Fruit fly (Drosophila melanogaster) whole organism, wandering third instar larva: Measurements from ENCODE around the gene sro.

Experiments used
- Abd-B ChIP-seq: fragments of >200 bp; optimal IDR thresholded peaks from 2 replicates; lab custom pipeline; 2017; ENCODE audit warnings: missing biosample characterization, missing genetic modification characterization
- CG32264 ChIP-seq: fragments of 200-800 bp; sonication (Bioruptor generic); optimal IDR thresholded peaks from 2 replicates; lab custom pipeline; 2016; ENCODE audit warnings: missing biosample characterization, missing genetic modification characterization
- CG9705 ChIP-seq: fragments of 200-800 bp; sonication (Bioruptor generic); optimal IDR thresholded peaks from 2 replicates; lab custom pipeline; 2018; ENCODE audit warnings: missing biosample characterization, mild to moderate bottlenecking, missing genetic modification characterization
- CrebA ChIP-seq: fragments of 200-800 bp; sonication (Bioruptor generic); optimal IDR thresholded peaks from 2 replicates; lab custom pipeline; 2016; ENCODE audit warnings: missing biosample characterization, mild to moderate bottlenecking, missing genetic modification characterization, borderline replicate concordance
- Dfd ChIP-seq: fragments of >200 bp; optimal IDR thresholded peaks from 2 replicates; lab custom pipeline; 2017; ENCODE audit warnings: missing biosample characterization, missing genetic modification characterization
- Dif ChIP-seq: fragments of 200-275, 200-300 bp; sonication (Bioruptor generic); optimal IDR thresholded peaks from 2 replicates; lab custom pipeline; 2018; ENCODE audit warnings: missing biosample characterization, missing genetic modification characterization; ENCODE audit not compliant: partially characterized antibody
- GATAd ChIP-seq: sonication (Bioruptor generic); optimal IDR thresholded peaks from 2 replicates; lab custom pipeline; 2016; ENCODE audit warnings: missing biosample characterization, missing genetic modification characterization
- HLH106 ChIP-seq: fragments of 200-800 bp; optimal IDR thresholded peaks from 3 replicates; lab custom pipeline; 2019; ENCODE audit warnings: missing biosample characterization, mild to moderate bottlenecking, missing genetic modification characterization, moderate library complexity
- Hnf4 ChIP-seq: fragments of 200-800 bp; sonication (Bioruptor generic); optimal IDR thresholded peaks from 2 replicates; lab custom pipeline; 2016; ENCODE audit warnings: missing biosample characterization, mild to moderate bottlenecking, missing genetic modification characterization
- Hr78 ChIP-seq: fragments of >200 bp; optimal IDR thresholded peaks from 2 replicates; lab custom pipeline; 2017; ENCODE audit warnings: missing biosample characterization, missing genetic modification characterization
- Hr83 ChIP-seq: fragments of 200-300 bp; sonication (Bioruptor generic); optimal IDR thresholded peaks from 2 replicates; lab custom pipeline; 2016; ENCODE audit warnings: missing biosample characterization, mild to moderate bottlenecking, missing genetic modification characterization, moderate library complexity; ENCODE audit not compliant: poor library complexity, severe bottlenecking
- Jra ChIP-seq: sonication (Bioruptor generic); optimal IDR thresholded peaks from 2 replicates; lab custom pipeline; 2016; ENCODE audit warnings: missing biosample characterization, missing genetic modification characterization
- Mio ChIP-seq: sonication (Bioruptor generic); optimal IDR thresholded peaks from 2 replicates; lab custom pipeline; 2016; ENCODE audit warnings: missing biosample characterization, missing genetic modification characterization
- Myc ChIP-seq: fragments of >200 bp; optimal IDR thresholded peaks from 2 replicates; lab custom pipeline; 2017
- N ChIP-seq: fragments of >200 bp; optimal IDR thresholded peaks from 2 replicates; lab custom pipeline; 2018; ENCODE audit warnings: missing biosample characterization, missing external identifiers, missing genetic modification characterization
- OdsH ChIP-seq: fragments of 200-800 bp; sonication (Bioruptor generic); optimal IDR thresholded peaks from 2 replicates; lab custom pipeline; 2016; ENCODE audit warnings: missing biosample characterization, mild to moderate bottlenecking, missing genetic modification characterization
- Rel ChIP-seq, 2 experiments: fragments of 200-800 bp; sonication (Bioruptor generic) in 1 of 2; optimal IDR thresholded peaks; 2 replicates in 1 of 2; 3 replicates in 1 of 2; lab custom pipeline; 2016 to 2019; ENCODE audit warnings: mild to moderate bottlenecking in 2 of 2, missing biosample characterization in 2 of 2, missing genetic modification characterization in 2 of 2, moderate library complexity in 1 of 2
- Sp1 ChIP-seq: fragments of 200-800 bp; sonication (Bioruptor generic); optimal IDR thresholded peaks from 3 replicates; lab custom pipeline; 2019; ENCODE audit warnings: missing biosample characterization, mild to moderate bottlenecking, missing genetic modification characterization, moderate library complexity
- Vsx2 ChIP-seq: fragments of 200-300, 225-300 bp; sonication (Bioruptor generic); optimal IDR thresholded peaks from 2 replicates; lab custom pipeline; 2018; ENCODE audit warnings: missing biosample characterization, missing genetic modification characterization; ENCODE audit not compliant: partially characterized antibody
- br ChIP-seq: fragments of 200-800 bp; sonication (Bioruptor generic); optimal IDR thresholded peaks from 2 replicates; lab custom pipeline; 2016; ENCODE audit warnings: missing biosample characterization, missing genetic modification characterization
- brk ChIP-seq: fragments of 200-800 bp; sonication (Bioruptor generic); optimal IDR thresholded peaks from 2 replicates; lab custom pipeline; 2016; ENCODE audit warnings: missing biosample characterization, mild to moderate bottlenecking, missing genetic modification characterization
- dl ChIP-seq, 2 experiments: fragments of 175-275, 200-275 bp in 1 of 2; fragments of 200-275 bp in 1 of 2; sonication (Bioruptor generic); optimal IDR thresholded peaks; lab custom pipeline; 2018; ENCODE audit warnings: mild to moderate bottlenecking in 2 of 2, missing biosample characterization in 2 of 2, missing genetic modification characterization in 2 of 2, moderate library complexity in 2 of 2; ENCODE audit not compliant: partially characterized antibody in 2 of 2, insufficient read depth in 1 of 2
- dmrt93B ChIP-seq: fragments of 200-800 bp; sonication (Bioruptor generic); optimal IDR thresholded peaks from 2 replicates; lab custom pipeline; 2018; ENCODE audit warnings: missing biosample characterization, mild to moderate bottlenecking, missing genetic modification characterization
- dsf ChIP-seq: sonication (Bioruptor generic); optimal IDR thresholded peaks from 2 replicates; lab custom pipeline; 2016; ENCODE audit warnings: missing biosample characterization, missing genetic modification characterization, borderline replicate concordance
- ey ChIP-seq: fragments of 200-800 bp; sonication (Bioruptor generic); optimal IDR thresholded peaks from 2 replicates; lab custom pipeline; 2016; ENCODE audit warnings: missing biosample characterization, missing genetic modification characterization
- foxo ChIP-seq, 2 experiments: fragments of 200-800 bp; sonication (Bioruptor generic); optimal IDR thresholded peaks; 2 replicates in 1 of 2; 3 replicates in 1 of 2; lab custom pipeline; 2016 to 2017; ENCODE audit warnings: missing biosample characterization in 2 of 2, missing genetic modification characterization in 2 of 2
- fru ChIP-seq: fragments of 200-800 bp; sonication (Bioruptor generic); optimal IDR thresholded peaks from 3 replicates; lab custom pipeline; 2016; ENCODE audit warnings: missing biosample characterization, mild to moderate bottlenecking, missing genetic modification characterization
- h ChIP-seq: fragments of 200-800 bp; sonication (Bioruptor generic); optimal IDR thresholded peaks from 3 replicates; lab custom pipeline; 2016; ENCODE audit warnings: missing biosample characterization, mild to moderate bottlenecking, missing genetic modification characterization
- jim ChIP-seq: fragments of 175-275, 200-325 bp; sonication (Bioruptor generic); optimal IDR thresholded peaks from 2 replicates; lab custom pipeline; 2016; ENCODE audit warnings: missing biosample characterization, mild to moderate bottlenecking, missing genetic modification characterization
- lola ChIP-seq: fragments of >200 bp; optimal IDR thresholded peaks from 2 replicates; lab custom pipeline; 2017; ENCODE audit warnings: missing biosample characterization, missing genetic modification characterization
- pan ChIP-seq: fragments of >200 bp; optimal IDR thresholded peaks from 2 replicates; lab custom pipeline; 2017
- psq ChIP-seq: fragments of 200-800 bp; sonication (Bioruptor generic); optimal IDR thresholded peaks from 3 replicates; lab custom pipeline; 2017; ENCODE audit warnings: missing biosample characterization, mild to moderate bottlenecking, missing genetic modification characterization, moderate library complexity
- rgr ChIP-seq: fragments of 200-800 bp; sonication (Bioruptor generic); optimal IDR thresholded peaks from 3 replicates; lab custom pipeline; 2016; ENCODE audit warnings: missing biosample characterization, mild to moderate bottlenecking, missing genetic modification characterization
- sage ChIP-seq: fragments of 200-800 bp; sonication (Bioruptor generic); optimal IDR thresholded peaks from 2 replicates; lab custom pipeline; 2016; ENCODE audit warnings: missing biosample characterization, mild to moderate bottlenecking, missing genetic modification characterization
- sv ChIP-seq: fragments of 200-800 bp; sonication (Bioruptor generic); optimal IDR thresholded peaks from 3 replicates; lab custom pipeline; 2016; ENCODE audit warnings: missing biosample characterization, missing genetic modification characterization
- tai ChIP-seq: sonication (Bioruptor generic); optimal IDR thresholded peaks from 2 replicates; lab custom pipeline; 2016; ENCODE audit warnings: missing biosample characterization, missing genetic modification characterization
- usp ChIP-seq: fragments of >200 bp; optimal IDR thresholded peaks from 2 replicates; lab custom pipeline; 2017; ENCODE audit warnings: missing biosample characterization, missing genetic modification characterization
- woc ChIP-seq: sonication (Bioruptor generic); optimal IDR thresholded peaks from 2 replicates; lab custom pipeline; 2016; ENCODE audit warnings: missing biosample characterization, mild to moderate bottlenecking, missing genetic modification characterization

sro gene

dm6 chr3R:29794161-29794882 is at the start of gene sro:
Gene sro (plus strand): TSS chr3R:29794597.
- no peak for TF ChIP-seq Jra (GFP tag; lab: Kevin White, UChicago)
- no peak for TF ChIP-seq Abd-B (GFP tag; lab: Kevin White, UChicago)
- no peak for TF ChIP-seq Rel (GFP tag; optimal IDR thresholded peaks at IDR 0.05; lab: Kevin White, UChicago)
- TF ChIP-seq Rel (tag; optimal IDR thresholded peaks at IDR 0.05; lab: Kevin White, UChicago): peak; percentile 9
- peak; percentile 10 for TF ChIP-seq HLH106
- TF ChIP-seq sv (GFP tag; lab: Kevin White, UChicago): no peak
- peak; percentile 5 for TF ChIP-seq OdsH (GFP tag; lab: Kevin White, UChicago)
- no peak for TF ChIP-seq Hr78 (GFP tag; lab: Kevin White, UChicago)
- TF ChIP-seq GATAd (GFP tag; lab: Kevin White, UChicago): no peak
- peak; percentile 11 for TF ChIP-seq ey (GFP tag; lab: Kevin White, UChicago)
- TF ChIP-seq CG9705 (GFP tag; lab: Kevin White, UChicago): no peak
- TF ChIP-seq lola: no peak
- TF ChIP-seq dsf (GFP tag; lab: Kevin White, UChicago): no peak
- TF ChIP-seq br: no peak
- no peak for TF ChIP-seq Dif (GFP tag; lab: Kevin White, UChicago)
- peak in 1 of 2 experiments; percentile 45 for TF ChIP-seq foxo (GFP tag; optimal IDR thresholded peaks at IDR 0.05; lab: Kevin White, UChicago)
- no peak for TF ChIP-seq Vsx2
- TF ChIP-seq h (GFP tag; lab: Kevin White, UChicago): peak; percentile 27
- TF ChIP-seq fru: peak; percentile 61
- TF ChIP-seq Hnf4 (GFP tag; lab: Kevin White, UChicago): peak; percentile 31
- TF ChIP-seq psq (GFP tag; lab: Kevin White, UChicago): peak; percentile 10
- TF ChIP-seq CG32264: no peak
- TF ChIP-seq sage: peak; percentile 7
- no peak for TF ChIP-seq CrebA
- no peak for TF ChIP-seq usp (GFP tag; lab: Kevin White, UChicago)
- peak; percentile 45 for TF ChIP-seq rgr (GFP tag; lab: Kevin White, UChicago)
- TF ChIP-seq Hr83 (GFP tag; lab: Kevin White, UChicago): no peak
- TF ChIP-seq Sp1: no peak
- no peak for TF ChIP-seq jim
- no peak for TF ChIP-seq N (GFP tag; lab: Kevin White, UChicago)
- TF ChIP-seq tai: no peak
- no peak for TF ChIP-seq Dfd (GFP tag; lab: Kevin White, UChicago)
- no peak for TF ChIP-seq Myc
- no peak for TF ChIP-seq Mio (GFP tag; lab: Kevin White, UChicago)
- peak; percentile 9 for TF ChIP-seq woc (GFP tag; lab: Kevin White, UChicago)
- no peak for TF ChIP-seq pan (lab: Kevin White, UChicago)
- TF ChIP-seq dl (GFP tag; optimal IDR thresholded peaks at IDR 0.05; lab: Kevin White, UChicago; ENCODE audit: insufficient read depth in 1 of 2, partially characterized antibody in 2 of 2): no peak

- TF ChIP-seq dmrt93B: peak; percentile 98
- no peak for TF ChIP-seq brk (GFP tag; lab: Kevin White, UChicago)
- TF ChIP-seq sage: no peak
- TF ChIP-seq HLH106: peak; percentile 99
- TF ChIP-seq GATAd (GFP tag; lab: Kevin White, UChicago): peak; percentile 66
- no peak for TF ChIP-seq Jra (GFP tag; lab: Kevin White, UChicago)
- no peak for TF ChIP-seq Dfd (GFP tag; lab: Kevin White, UChicago)
- peak; percentile 87 for TF ChIP-seq woc (GFP tag; lab: Kevin White, UChicago)
- peak; percentile 87 for TF ChIP-seq psq (GFP tag; lab: Kevin White, UChicago)
- TF ChIP-seq CG32264: peak; percentile 76
- no peak for TF ChIP-seq Rel (GFP tag; optimal IDR thresholded peaks at IDR 0.05; lab: Kevin White, UChicago)
- TF ChIP-seq Rel (tag; optimal IDR thresholded peaks at IDR 0.05; lab: Kevin White, UChicago): peak; percentile 86
- TF ChIP-seq OdsH (GFP tag; lab: Kevin White, UChicago): peak; percentile 90
- no peak for TF ChIP-seq usp (GFP tag; lab: Kevin White, UChicago)
- TF ChIP-seq ey (GFP tag; lab: Kevin White, UChicago): peak; percentile 94
- no peak for TF ChIP-seq dl (GFP tag; optimal IDR thresholded peaks at IDR 0.05; lab: Kevin White, UChicago; ENCODE audit: insufficient read depth in 1 of 2, partially characterized antibody in 2 of 2)
- TF ChIP-seq Vsx2: no peak
- TF ChIP-seq br: peak; percentile 85
- no peak for TF ChIP-seq pan (lab: Kevin White, UChicago)
- TF ChIP-seq Sp1: peak; percentile 95
- no peak for TF ChIP-seq lola
- TF ChIP-seq N (GFP tag; lab: Kevin White, UChicago): no peak
- peak in 1 of 2 experiments; percentile 93 for TF ChIP-seq foxo (GFP tag; optimal IDR thresholded peaks at IDR 0.05; lab: Kevin White, UChicago)
- TF ChIP-seq fru: peak; percentile 91
- no peak for TF ChIP-seq tai
- no peak for TF ChIP-seq dsf (GFP tag; lab: Kevin White, UChicago)
- TF ChIP-seq Hnf4 (GFP tag; lab: Kevin White, UChicago): no peak
- no peak for TF ChIP-seq Dif (GFP tag; lab: Kevin White, UChicago)
- no peak for TF ChIP-seq CrebA
- TF ChIP-seq Hr78 (GFP tag; lab: Kevin White, UChicago): no peak
- peak; percentile 64 for TF ChIP-seq Hr83 (GFP tag; lab: Kevin White, UChicago)
- TF ChIP-seq Abd-B (GFP tag; lab: Kevin White, UChicago): no peak
- peak; percentile 94 for TF ChIP-seq rgr (GFP tag; lab: Kevin White, UChicago)
- TF ChIP-seq sv (GFP tag; lab: Kevin White, UChicago): peak; percentile 60
- TF ChIP-seq Myc: no peak
- peak; percentile 94 for TF ChIP-seq h (GFP tag; lab: Kevin White, UChicago)
- peak; percentile 45 for TF ChIP-seq Mio (GFP tag; lab: Kevin White, UChicago)
- no peak for TF ChIP-seq jim
- TF ChIP-seq CG9705 (GFP tag; lab: Kevin White, UChicago): peak; percentile 95
Measured at dm6 chr3R:29745056-29745455, 49.3 kb upstream of the sro start, which contains the start of the genes Wdr24 and IntS11. Gene Wdr24 (minus strand): TSS chr3R:29745092. Gene IntS11 (plus strand): TSS chr3R:29745337.
